Fruit fly (Drosophila melanogaster) whole organism, prepupa: ENCODE measurements around the gene CG9676.

Experiments
- Blimp-1 ChIP-seq: fragments of 200-800 bp; sonication (Bioruptor generic); optimal IDR thresholded peaks from 3 replicates; lab custom pipeline; 2017; ENCODE audit warnings: missing biosample characterization, missing genetic modification characterization, mild to moderate bottlenecking, moderate library complexity, missing genetic modification reagents
- CG6792 ChIP-seq: fragments of 200-800 bp; sonication (Bioruptor generic); optimal IDR thresholded peaks from 3 replicates; lab custom pipeline; 2016; ENCODE audit warnings: missing biosample characterization, missing genetic modification characterization
- CG6854 ChIP-seq: fragments of 200-800 bp; sonication (Bioruptor generic); optimal IDR thresholded peaks from 2 replicates; lab custom pipeline; 2017; ENCODE audit warnings: missing biosample characterization, mild to moderate bottlenecking, missing genetic modification characterization
- Met ChIP-seq: fragments of 200-800 bp; sonication (Bioruptor generic); optimal IDR thresholded peaks from 3 replicates; lab custom pipeline; 2016; ENCODE audit warnings: missing biosample characterization, missing genetic modification characterization
- OdsH ChIP-seq: fragments of 200-800 bp; sonication (Bioruptor generic); optimal IDR thresholded peaks from 3 replicates; lab custom pipeline; 2016; ENCODE audit warnings: missing biosample characterization, missing genetic modification characterization
- Sox102F ChIP-seq: fragments of 200-800 bp; sonication (Bioruptor generic); optimal IDR thresholded peaks from 2 replicates; lab custom pipeline; 2016; ENCODE audit warnings: missing biosample characterization, mild to moderate bottlenecking, missing genetic modification characterization
- eg ChIP-seq: fragments of 200-800 bp; sonication (Bioruptor generic); IDR thresholded peaks from 3 replicates; pipeline ENCODE4 v1.3.6; 2022; ENCODE audit warnings: missing biosample characterization, missing genetic modification characterization
- ss ChIP-seq, 2 experiments: fragments of 200-800 bp; sonication (Bioruptor generic); optimal IDR thresholded peaks; 2 replicates in 1 of 2; 3 replicates in 1 of 2; lab custom pipeline; 2017 to 2018; ENCODE audit warnings: mild to moderate bottlenecking in 2 of 2, missing biosample characterization in 2 of 2, missing genetic modification characterization in 2 of 2, moderate library complexity in 1 of 2

dm6 chrX:16734647-16735046, 34.7 kb upstream of the CG9676 start, which contains the start of gene TwdlY:
- TF ChIP-seq CG6854 (GFP tag; lab: Kevin White, UChicago) = no peak
- no peak for TF ChIP-seq CG6792
- TF ChIP-seq ss (GFP tag; optimal IDR thresholded peaks at IDR 0.05; lab: Kevin White, UChicago) = no peak
- no peak for TF ChIP-seq Met
- TF ChIP-seq Blimp-1 (GFP tag; lab: Kevin White, UChicago) = no peak
- no peak for TF ChIP-seq OdsH (GFP tag; lab: Kevin White, UChicago)
- no peak for TF ChIP-seq Sox102F (GFP tag; lab: Kevin White, UChicago)
- TF ChIP-seq eg (GFP tag; lab: Robert Waterston, UW) = no peak
